Worm (Caenorhabditis elegans): Measurements from ENCODE around the gene F18E9.4.

The F18E9.4 gene

ce11 chrX:8623840-8624591 is 43.7 kb downstream of the F18E9.4 start:
- TF ChIP-seq pes-1 (GFP tag; IDR thresholded peaks at IDR 0.05) (peak; percentile 52; the same call in 1 of the 2 replicates), sea-1 (GFP tag; conservative IDR thresholded peaks at IDR 0.05) (peak; percentile 42; the same call in 1 of the 2 replicates), flt-1 (GFP tag; IDR thresholded peaks at IDR 0.05) (0 out of 2 replicates have a peak, but pooled peaks have one; percentile 10), scrt-1 (GFP tag; IDR thresholded peaks at IDR 0.05) (0 out of 2 replicates have a peak, but pooled peaks have one; percentile 50), aly-1 (tag; optimal IDR thresholded peaks at IDR 0.05) (no peak), B0310.2 (tag; optimal IDR thresholded peaks at IDR 0.05) (no peak), tra-4 (tag; optimal IDR thresholded peaks at IDR 0.05) (no peak), F13C5.2 (tag; optimal IDR thresholded peaks at IDR 0.05) (no peak), ceh-36 (tag; optimal IDR thresholded peaks at IDR 0.05) (peak; percentile 40), tbx-11 (GFP tag; IDR thresholded peaks at IDR 0.05) (0 out of 2 replicates have a peak, but pooled peaks have one; percentile 5), hnd-1 (tag; optimal IDR thresholded peaks at IDR 0.05) (peak; percentile 36), hmbx-1 (tag; optimal IDR thresholded peaks at IDR 0.05) (no peak), tbx-37 (GFP tag; conservative IDR thresholded peaks at IDR 0.05) (no peak), hmg-4 (GFP tag; optimal IDR thresholded peaks at IDR 0.05) (no peak), ceh-13 (GFP tag; optimal IDR thresholded peaks at IDR 0.05) (no peak)

ce11 chrX:8625090-8625489 is 44.8 kb downstream of the F18E9.4 start, which contains the start of gene K01A12.3:
K01A12.3 (minus strand) TSS chrX:8625190.
- TF ChIP-seq tbx-11 (GFP tag; IDR thresholded peaks at IDR 0.05) (no peak), aly-1 (tag; optimal IDR thresholded peaks at IDR 0.05) (no peak), hnd-1 (tag; optimal IDR thresholded peaks at IDR 0.05) (no peak), F13C5.2 (tag; optimal IDR thresholded peaks at IDR 0.05) (no peak), ceh-13 (GFP tag; optimal IDR thresholded peaks at IDR 0.05) (no peak), B0310.2 (tag; optimal IDR thresholded peaks at IDR 0.05) (no peak), ama-1 (optimal IDR thresholded peaks at IDR 0.05) (no peak), flt-1 (GFP tag; IDR thresholded peaks at IDR 0.05) (no peak), hmg-4 (GFP tag; optimal IDR thresholded peaks at IDR 0.05) (no peak), ets-7 (tag; optimal IDR thresholded peaks at IDR 0.05) (no peak), tra-4 (tag; optimal IDR thresholded peaks at IDR 0.05) (no peak), tbx-37 (GFP tag; conservative IDR thresholded peaks at IDR 0.05) (no peak), pes-1 (GFP tag; IDR thresholded peaks at IDR 0.05) (no peak), sea-1 (GFP tag; conservative IDR thresholded peaks at IDR 0.05) (no peak), hmbx-1 (tag; optimal IDR thresholded peaks at IDR 0.05) (no peak), ceh-36 (tag; optimal IDR thresholded peaks at IDR 0.05) (no peak)
